Fruit fly (Drosophila melanogaster) whole organism, embryonic: ENCODE data around the gene CG32706.

ENCODE experiments used
- Atf-2 ChIP-seq: fragments of 200-800 bp; sonication (Bioruptor generic); optimal IDR thresholded peaks from 2 replicates; lab custom pipeline; 2016; ENCODE audit warnings: missing biosample characterization, missing genetic modification characterization
- B-H1 ChIP-seq: fragments of 200-800 bp; sonication (Bioruptor generic); IDR thresholded peaks from 3 replicates; pipeline ENCODE4 v1.3.6; 2022; ENCODE audit warnings: missing biosample characterization, missing genetic modification characterization
- CG10366 ChIP-seq: fragments of 200-800 bp; sonication (Bioruptor generic); IDR thresholded peaks from 2 replicates; pipeline ENCODE4 v1.3.6; 2022; ENCODE audit warnings: missing biosample characterization, missing genetic modification characterization
- CG10431 ChIP-seq: fragments of 200-800 bp; sonication (Bioruptor generic); optimal IDR thresholded peaks from 3 replicates; lab custom pipeline; 2018; ENCODE audit warnings: missing biosample characterization, mild to moderate bottlenecking, missing genetic modification characterization
- CG11085 ChIP-seq: fragments of 200-800 bp; sonication (Bioruptor generic); IDR thresholded peaks from 2 replicates; pipeline ENCODE4 v1.3.6; 2022; ENCODE audit warnings: missing biosample characterization, missing genetic modification characterization
- CG11560 ChIP-seq: fragments of 200-800 bp; sonication (Bioruptor generic); IDR thresholded peaks from 3 replicates; pipeline ENCODE4 v1.3.6; 2022; ENCODE audit warnings: missing biosample characterization, missing genetic modification characterization
- CG11696 ChIP-seq: fragments of 200-800 bp; sonication (Bioruptor generic); IDR thresholded peaks from 2 replicates; pipeline ENCODE4 v1.3.6; 2022; ENCODE audit warnings: missing biosample characterization, missing genetic modification characterization
- CG12236 ChIP-seq: fragments of 200-800 bp; sonication (Bioruptor generic); optimal IDR thresholded peaks from 2 replicates; lab custom pipeline; 2016; ENCODE audit warnings: missing biosample characterization, missing genetic modification characterization
- CG14014 ChIP-seq: fragments of 200-800 bp; sonication (Bioruptor generic); IDR thresholded peaks from 2 replicates; pipeline ENCODE4 v1.3.6; 2022; ENCODE audit warnings: missing biosample characterization, missing genetic modification characterization
- CG1602 ChIP-seq: fragments of 200-800 bp; sonication (Bioruptor generic); optimal IDR thresholded peaks from 3 replicates; lab custom pipeline; 2016; ENCODE audit warnings: missing biosample characterization, missing genetic modification characterization
- CG16813 ChIP-seq: fragments of 200-800 bp; sonication (Bioruptor generic); IDR thresholded peaks from 3 replicates; pipeline ENCODE4 v1.3.6; 2022; ENCODE audit warnings: missing biosample characterization, missing genetic modification characterization; ENCODE audit not compliant: partially characterized antibody
- CG18476 ChIP-seq: fragments of 200-800 bp; sonication (Bioruptor generic); optimal IDR thresholded peaks from 2 replicates; lab custom pipeline; 2016; ENCODE audit warnings: missing biosample characterization, mild to moderate bottlenecking, missing genetic modification characterization
- CG18619 ChIP-seq: fragments of 200-800 bp; sonication (Bioruptor generic); optimal IDR thresholded peaks from 3 replicates; lab custom pipeline; 2017; ENCODE audit warnings: missing biosample characterization, mild to moderate bottlenecking, missing genetic modification characterization
- CG3065 ChIP-seq: fragments of 200-800 bp; sonication (Bioruptor generic); optimal IDR thresholded peaks from 2 replicates; lab custom pipeline; 2016; ENCODE audit warnings: missing biosample characterization, missing genetic modification characterization
- CG3163 ChIP-seq: fragments of 200-800 bp; sonication (Bioruptor generic); optimal IDR thresholded peaks from 3 replicates; lab custom pipeline; 2016; ENCODE audit warnings: missing biosample characterization, missing genetic modification characterization
- CG34224 ChIP-seq: fragments of 200-800 bp; sonication (Bioruptor generic); IDR thresholded peaks from 3 replicates; pipeline ENCODE4 v1.3.6; 2022; ENCODE audit warnings: missing biosample characterization, missing genetic modification characterization; ENCODE audit not compliant: partially characterized antibody
- CG4424 ChIP-seq: fragments of 200-800 bp; sonication (Bioruptor generic); optimal IDR thresholded peaks from 3 replicates; lab custom pipeline; 2016; ENCODE audit warnings: missing biosample characterization, missing genetic modification characterization
- CG4707 ChIP-seq: fragments of 200-800 bp; sonication (Bioruptor generic); optimal IDR thresholded peaks from 2 replicates; lab custom pipeline; 2018; ENCODE audit warnings: missing biosample characterization, mild to moderate bottlenecking, missing genetic modification characterization, moderate library complexity
- CG6689 ChIP-seq: fragments of 200-800 bp; sonication (Bioruptor generic); IDR thresholded peaks from 2 replicates; pipeline ENCODE4 v1.3.6; 2022; ENCODE audit warnings: missing biosample characterization, missing genetic modification characterization
- CG6854 ChIP-seq: fragments of 200-800 bp; sonication (Bioruptor generic); optimal IDR thresholded peaks from 3 replicates; lab custom pipeline; 2017; ENCODE audit warnings: missing biosample characterization, mild to moderate bottlenecking, missing genetic modification characterization
- CG8478 ChIP-seq: fragments of >200 bp; optimal IDR thresholded peaks from 2 replicates; lab custom pipeline; 2018
- CG9727 ChIP-seq: fragments of 200-800 bp; sonication (Bioruptor generic); optimal IDR thresholded peaks from 3 replicates; lab custom pipeline; 2017; ENCODE audit warnings: missing biosample characterization, mild to moderate bottlenecking, missing genetic modification characterization
- D19B ChIP-seq: fragments of 200-800 bp; sonication (Bioruptor generic); optimal IDR thresholded peaks from 2 replicates; lab custom pipeline; 2017; ENCODE audit warnings: missing biosample characterization, mild to moderate bottlenecking, missing genetic modification characterization
- E2f1 ChIP-seq: fragments of 200-800 bp; sonication (Bioruptor generic); IDR thresholded peaks from 2 replicates; pipeline ENCODE4 v1.3.6; 2022; ENCODE audit warnings: missing biosample characterization, missing genetic modification characterization
- Fer3 ChIP-seq: fragments of 200-800 bp; sonication (Bioruptor generic); optimal IDR thresholded peaks from 2 replicates; lab custom pipeline; 2018; ENCODE audit warnings: missing biosample characterization, mild to moderate bottlenecking, missing genetic modification characterization, moderate library complexity
- MBD-R2 ChIP-seq: fragments of 200-800 bp; sonication (Bioruptor generic); IDR thresholded peaks from 2 replicates; pipeline ENCODE4 v1.3.6; 2022; ENCODE audit warnings: missing biosample characterization, missing genetic modification characterization
- MTF-1 ChIP-seq: fragments of 200-800 bp; sonication (Bioruptor generic); optimal IDR thresholded peaks from 2 replicates; lab custom pipeline; 2018; ENCODE audit warnings: missing biosample characterization, mild to moderate bottlenecking, missing genetic modification characterization, borderline replicate concordance
- Oaz ChIP-seq: fragments of 200-800 bp; sonication (Bioruptor generic); IDR thresholded peaks from 2 replicates; pipeline ENCODE4 v1.3.6; 2022; ENCODE audit warnings: missing biosample characterization, missing genetic modification characterization
- Scr ChIP-seq: fragments of 200-800 bp; sonication (Bioruptor generic); IDR thresholded peaks from 2 replicates; pipeline ENCODE4 v1.3.6; 2022; ENCODE audit warnings: missing biosample characterization, missing genetic modification characterization; ENCODE audit not compliant: partially characterized antibody
- ac ChIP-seq: fragments of 200-800 bp; sonication (Bioruptor generic); optimal IDR thresholded peaks from 3 replicates; lab custom pipeline; 2017; ENCODE audit warnings: missing biosample characterization, mild to moderate bottlenecking, missing genetic modification characterization
- bsh ChIP-seq, 2 experiments: fragments of 200-800 bp; sonication (Bioruptor generic); optimal IDR thresholded peaks; 2 replicates each; lab custom pipeline; 2017 to 2018; ENCODE audit warnings: mild to moderate bottlenecking in 2 of 2, missing biosample characterization in 2 of 2, missing genetic modification characterization in 2 of 2, moderate library complexity in 1 of 2
- chn ChIP-seq: fragments of 200-800 bp; sonication (Bioruptor generic); optimal IDR thresholded peaks from 2 replicates; lab custom pipeline; 2016; ENCODE audit warnings: missing biosample characterization, missing genetic modification characterization
- corto ChIP-seq: fragments of 200-800 bp; sonication (Bioruptor generic); optimal IDR thresholded peaks from 2 replicates; lab custom pipeline; 2016; ENCODE audit warnings: missing biosample characterization, mild to moderate bottlenecking, missing genetic modification characterization, moderate library complexity
- ems ChIP-seq: fragments of 200-800 bp; sonication (Bioruptor generic); optimal IDR thresholded peaks from 3 replicates; lab custom pipeline; 2016; ENCODE audit warnings: missing biosample characterization, missing genetic modification characterization
- fru ChIP-seq: fragments of >200 bp; optimal IDR thresholded peaks from 2 replicates; lab custom pipeline; 2017
- grn ChIP-seq: fragments of 200-800 bp; sonication (Bioruptor generic); optimal IDR thresholded peaks from 3 replicates; lab custom pipeline; 2017; ENCODE audit warnings: missing biosample characterization, missing genetic modification characterization
- ham ChIP-seq: fragments of 200-800 bp; sonication (Bioruptor generic); IDR thresholded peaks from 2 replicates; pipeline ENCODE4 v1.3.6; 2022; ENCODE audit warnings: missing biosample characterization, missing genetic modification characterization
- hkb ChIP-seq, 2 experiments: fragments of 200-800 bp in 1 of 2; fragments of >200 bp in 1 of 2; sonication (Bioruptor generic) in 1 of 2; IDR thresholded peaks in 1 of 2; optimal IDR thresholded peaks in 1 of 2; 2 replicates each; pipeline versions ENCODE4 v1.3.6 to Lab custom; 2017 to 2022; ENCODE audit warnings: missing biosample characterization in 1 of 2, missing genetic modification characterization in 1 of 2
- insv ChIP-seq, 2 experiments: fragments of 200-800 bp; sonication (Bioruptor generic); optimal IDR thresholded peaks; 3 replicates each; lab custom pipeline; 2016 to 2018; ENCODE audit warnings: missing biosample characterization in 2 of 2, missing genetic modification characterization in 2 of 2
- kni ChIP-seq: fragments of 200-800 bp; sonication (Bioruptor generic); optimal IDR thresholded peaks from 3 replicates; lab custom pipeline; 2017; ENCODE audit warnings: mild to moderate bottlenecking, missing biosample characterization, missing genetic modification reagents, missing genetic modification characterization
- mam ChIP-seq: fragments of 200-800 bp; sonication (Bioruptor generic); optimal IDR thresholded peaks from 3 replicates; lab custom pipeline; 2016; ENCODE audit warnings: missing biosample characterization, missing genetic modification characterization
- mld ChIP-seq: fragments of 200-800 bp; sonication (Bioruptor generic); IDR thresholded peaks from 3 replicates; pipeline ENCODE4 v1.3.6; 2022; ENCODE audit warnings: missing biosample characterization, missing genetic modification characterization; ENCODE audit not compliant: partially characterized antibody
- peb ChIP-seq: fragments of 200-800 bp; sonication (Bioruptor generic); IDR thresholded peaks from 2 replicates; pipeline ENCODE4 v1.3.6; 2022; ENCODE audit warnings: missing biosample characterization, missing genetic modification characterization
- row ChIP-seq: fragments of 200-800 bp; sonication (Bioruptor generic); IDR thresholded peaks from 3 replicates; pipeline ENCODE4 v1.3.6; 2022; ENCODE audit warnings: missing biosample characterization, missing genetic modification characterization
- run ChIP-seq: fragments of 200-800 bp; sonication (Bioruptor generic); optimal IDR thresholded peaks from 3 replicates; lab custom pipeline; 2018; ENCODE audit warnings: missing biosample characterization, mild to moderate bottlenecking, missing genetic modification characterization
- sim ChIP-seq: fragments of 200-800 bp; sonication (Bioruptor generic); IDR thresholded peaks from 2 replicates; pipeline ENCODE4 v1.3.6; 2022; ENCODE audit warnings: missing biosample characterization, missing genetic modification characterization
- slou ChIP-seq: fragments of 200-800 bp; sonication (Bioruptor generic); optimal IDR thresholded peaks from 3 replicates; lab custom pipeline; 2016; ENCODE audit warnings: missing biosample characterization, missing genetic modification characterization
- tll ChIP-seq, 2 experiments: fragments of 200-800 bp in 1 of 2; fragments of >200 bp in 1 of 2; sonication (Bioruptor generic) in 1 of 2; optimal IDR thresholded peaks; 2 replicates each; lab custom pipeline; 2017 to 2019; ENCODE audit warnings: missing biosample characterization in 2 of 2, missing genetic modification characterization in 2 of 2, mild to moderate bottlenecking in 1 of 2, moderate library complexity in 1 of 2
- yki ChIP-seq: fragments of >200 bp; optimal IDR thresholded peaks from 3 replicates; lab custom pipeline; 2018

Gene CG32706

dm6 chrX:9109072-9109844 lies 22.3 kb downstream of the CG32706 start (continued):
- no peak for TF ChIP-seq mld (GFP tag; lab: Robert Waterston, UW)
- TF ChIP-seq tll (GFP tag; optimal IDR thresholded peaks at IDR 0.05; lab: Kevin White, UChicago): peak in 1 of 2 experiments; percentile 70
- peak; percentile 80 for TF ChIP-seq row (GFP tag; lab: Robert Waterston, UW)
- TF ChIP-seq CG6854 (GFP tag; lab: Kevin White, UChicago): peak; percentile 3
- no peak for TF ChIP-seq CG11696 (GFP tag; lab: Robert Waterston, UW)
- TF ChIP-seq CG34224: no peak
- peak; percentile 55 for TF ChIP-seq CG18476 (GFP tag; lab: Kevin White, UChicago)
- TF ChIP-seq hkb (optimal IDR thresholded peaks at IDR 0.05; lab: Kevin White, UChicago): no peak
- peak; percentile 45; the same call in 1 of the 2 replicates for TF ChIP-seq hkb (GFP tag; IDR thresholded peaks at IDR 0.05; lab: Robert Waterston, UW)
- peak; percentile 52 for TF ChIP-seq chn
- TF ChIP-seq E2f1 (GFP tag; lab: Robert Waterston, UW): peak; percentile 20; the same call in 1 of the 2 replicates
- peak; percentile 72 for TF ChIP-seq CG9727 (GFP tag; lab: Kevin White, UChicago)
- TF ChIP-seq grn (GFP tag; lab: Kevin White, UChicago): no peak
- TF ChIP-seq bsh (GFP tag; optimal IDR thresholded peaks at IDR 0.05; lab: Kevin White, UChicago): peak in 1 of 2 experiments; percentile 41
- TF ChIP-seq corto (GFP tag; lab: Kevin White, UChicago): no peak
- no peak for TF ChIP-seq CG3163
- no peak for TF ChIP-seq Oaz (GFP tag; lab: Robert Waterston, UW)
- TF ChIP-seq Atf-2 (GFP tag; lab: Kevin White, UChicago): peak; percentile 28
- TF ChIP-seq D19B (GFP tag; lab: Kevin White, UChicago): peak; percentile 28
- TF ChIP-seq CG11560 (tag; lab: Robert Waterston, UW): no peak
- TF ChIP-seq mam: peak; percentile 55
- no peak for TF ChIP-seq ham (GFP tag; lab: Robert Waterston, UW)
- TF ChIP-seq CG11085 (GFP tag; lab: Robert Waterston, UW): 0 out of 2 replicates have a peak, but pooled peaks have one; percentile 13
- no peak for TF ChIP-seq kni
- peak; percentile 52 for TF ChIP-seq CG1602 (GFP tag; lab: Kevin White, UChicago)
- peak; percentile 55 for TF ChIP-seq CG6689 (GFP tag; lab: Robert Waterston, UW)
- no peak for TF ChIP-seq yki (lab: Kevin White, UChicago)
- peak; percentile 36 for TF ChIP-seq CG4707 (GFP tag; lab: Kevin White, UChicago)
- peak; percentile 16 for TF ChIP-seq CG8478 (lab: Kevin White, UChicago)
- peak; percentile 18 for TF ChIP-seq Fer3 (tag; lab: Kevin White, UChicago)
- TF ChIP-seq Scr: no peak
- no peak for TF ChIP-seq CG3065 (GFP tag; lab: Kevin White, UChicago)
- TF ChIP-seq CG10431 (GFP tag; lab: Kevin White, UChicago): no peak
- peak; percentile 29; the same call in 1 of the 2 replicates for TF ChIP-seq peb (GFP tag; lab: Robert Waterston, UW)
- peak; percentile 36; the same call in 1 of the 2 replicates for TF ChIP-seq MBD-R2 (GFP tag; lab: Robert Waterston, UW)
- TF ChIP-seq sim: no peak
- TF ChIP-seq MTF-1: no peak
- peak; percentile 41 for TF ChIP-seq ems (GFP tag; lab: Kevin White, UChicago)
- peak; percentile 40 for TF ChIP-seq CG12236
- TF ChIP-seq CG10366: peak; percentile 43; the same call in 1 of the 2 replicates
- 0 out of 3 replicates have a peak, but pooled peaks have one; percentile 15 for TF ChIP-seq CG16813 (GFP tag; lab: Robert Waterston, UW)
- TF ChIP-seq ac (GFP tag; lab: Kevin White, UChicago): no peak
- TF ChIP-seq B-H1 (GFP tag; lab: Robert Waterston, UW): peak; percentile 28; the same call in 1 of the 3 replicates
- peak; percentile 66 for TF ChIP-seq CG4424 (GFP tag; lab: Kevin White, UChicago)
- no peak for TF ChIP-seq fru
- TF ChIP-seq run: no peak
- TF ChIP-seq slou (GFP tag; lab: Kevin White, UChicago): no peak
- TF ChIP-seq CG18619 (GFP tag; lab: Kevin White, UChicago): peak; percentile 48
- no peak for TF ChIP-seq insv (GFP tag; optimal IDR thresholded peaks at IDR 0.05; lab: Kevin White, UChicago)
- no peak for TF ChIP-seq CG14014
